Worm (Caenorhabditis elegans): ENCODE data around the gene pnk-4.

- TF ChIP-seq pqm-1 (tag; optimal IDR thresholded peaks at IDR 0.05) (no peak), lin-13 (GFP tag; optimal IDR thresholded peaks at IDR 0.05) (no peak), ctbp-1 (GFP tag; IDR thresholded peaks at IDR 0.05) (no peak), fkh-10 (GFP tag; optimal IDR thresholded peaks at IDR 0.05) (no peak), snpc-4 (tag; optimal IDR thresholded peaks at IDR 0.05) (no peak), dpl-1 (GFP tag; optimal IDR thresholded peaks at IDR 0.05) (no peak), lir-3 (tag; optimal IDR thresholded peaks at IDR 0.05) (no peak), fos-1 (tag; optimal IDR thresholded peaks at IDR 0.05) (no peak), ztf-11 (tag; optimal IDR thresholded peaks at IDR 0.05) (no peak), lin-1 (GFP tag; IDR thresholded peaks at IDR 0.05) (no peak), aly-2 (tag; optimal IDR thresholded peaks at IDR 0.05) (no peak), ceh-20 (GFP tag; IDR thresholded peaks at IDR 0.05) (no peak), Y48G9A.11 (GFP tag; IDR thresholded peaks at IDR 0.05) (no peak), unc-62 (GFP tag; optimal IDR thresholded peaks at IDR 0.05 in 1 of 2) (no peak), unc-62 (tag; optimal IDR thresholded peaks at IDR 0.05) (no peak)
Measured at ce11 chrX:5059163-5059562, 28.5 kb upstream of the pnk-4 start, which contains the start of gene C24H10.4.
